Worm (Caenorhabditis elegans) whole organism, L3 larva: Measurements from ENCODE around the gene mccc-2.
A peak's percentile ranks its signal among the peaks of the same experiment; 100 is the strongest.

Source experiments
- ama-1 ChIP-seq: fragments of 150-350 bp; optimal IDR thresholded peaks from 2 replicates; lab custom pipeline; 2018
- ceh-28 ChIP-seq: fragments of 150-350 bp; optimal IDR thresholded peaks from 2 replicates; lab custom pipeline; 2014; ENCODE audit warnings: missing biosample characterization, missing genetic modification reagents, missing genetic modification characterization
- elt-3 ChIP-seq, 3 experiments: fragments of 150-350 bp in 1 of 3; sonication (generic microtip) in 2 of 3; optimal IDR thresholded peaks; 2 replicates in 2 of 3; 4 replicates in 1 of 3; lab custom pipeline; 2014 to 2017; ENCODE audit warnings: missing biosample characterization in 3 of 3, missing genetic modification characterization in 3 of 3
- nhr-25 ChIP-seq: sonication (generic microtip); optimal IDR thresholded peaks from 2 replicates; lab custom pipeline; 2017; ENCODE audit warnings: missing biosample characterization, missing genetic modification characterization
- unc-62 ChIP-seq: fragments of 150-350 bp; sonication (generic microtip); optimal IDR thresholded peaks from 4 replicates; lab custom pipeline; 2014; ENCODE audit warnings: missing biosample characterization, missing genetic modification reagents, missing genetic modification characterization
- zag-1 ChIP-seq: fragments of 150-350 bp; optimal IDR thresholded peaks from 2 replicates; lab custom pipeline; 2014; ENCODE audit warnings: missing biosample characterization, missing genetic modification characterization

- TF ChIP-seq ama-1 (lab: Kevin White, UChicago) (no peak), unc-62 (no peak), nhr-25 (tag; lab: Kevin White, UChicago) (peak; percentile 17), ceh-28 (tag; lab: Kevin White, UChicago) (no peak), zag-1 (no peak), elt-3 (tag; optimal IDR thresholded peaks at IDR 0.05; lab: Kevin White, UChicago) (no peak)
Observed at ce11 chrIII:9110270-9110669, 21.1 kb upstream of the mccc-2 start.
